Worm (Caenorhabditis elegans): ENCODE measurements around the gene lat-2.

DNA sequence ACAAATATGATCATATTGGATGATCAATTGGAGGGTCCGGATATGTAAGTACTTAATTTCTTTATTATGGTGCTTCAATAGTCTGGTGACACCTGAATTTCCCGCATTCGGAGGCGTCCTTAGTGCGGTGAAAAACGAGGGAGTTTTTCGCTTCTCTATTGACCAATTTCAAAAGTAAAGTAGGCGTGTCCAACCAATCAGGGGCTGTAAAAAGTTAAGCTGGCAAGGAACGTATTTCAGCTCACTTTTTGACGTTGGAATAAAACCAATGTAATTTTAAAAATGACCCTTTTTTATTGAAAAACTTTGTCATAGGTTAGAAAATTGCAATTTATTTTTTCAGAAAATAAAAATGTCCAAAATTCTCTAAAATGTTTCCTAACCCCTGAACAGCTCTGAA lies 50.8 kb downstream of the lat-2 start:
- TF ChIP-seq dao-5 (tag; optimal IDR thresholded peaks at IDR 0.05), result no peak
- TF ChIP-seq W03F9.2 (tag; optimal IDR thresholded peaks at IDR 0.05), result no peak
- TF ChIP-seq him-1 (tag; optimal IDR thresholded peaks at IDR 0.05), result no peak

Measured in whole organism, L4/young adult.